Worm (Caenorhabditis elegans) whole organism, young adult: ENCODE measurements around the gene cdt-2.

Source experiments
- Y67H2A.10 ChIP-seq: fragments of 200-800 bp; sonication (Bioruptor generic); conservative IDR thresholded peaks from 2 replicates; pipeline ENCODE4 v1.3.6; 2022; ENCODE audit warnings: missing genetic modification reagents, missing genetic modification characterization, missing compliant biosample characterization
- ama-1 ChIP-seq, 3 experiments: fragments of 150-350 bp in 1 of 3; sonication (generic microtip) in 2 of 3; optimal IDR thresholded peaks; 2 replicates each; lab custom pipeline; 2014 to 2018; ENCODE audit warnings: missing biosample characterization in 2 of 3, missing genetic modification characterization in 2 of 3, missing genetic modification reagents in 2 of 3
- efl-1 ChIP-seq: fragments of 150-350 bp; optimal IDR thresholded peaks from 2 replicates; lab custom pipeline; 2014; ENCODE audit warnings: missing biosample characterization, missing genetic modification reagents, missing genetic modification characterization
- hmg-20 ChIP-seq: fragments of 200-800 bp; sonication (Bioruptor generic); IDR thresholded peaks from 2 replicates; pipeline ENCODE4 v1.3.6; 2022; ENCODE audit warnings: missing genetic modification reagents, missing genetic modification characterization, missing compliant biosample characterization
- lin-26 ChIP-seq: fragments of 200-800 bp; sonication (Bioruptor generic); IDR thresholded peaks from 2 replicates; pipeline ENCODE4 v1.3.6; 2022; ENCODE audit warnings: missing genetic modification reagents, missing genetic modification characterization, missing compliant biosample characterization
- lsl-1 ChIP-seq: fragments of 200-800 bp; sonication (Bioruptor generic); optimal IDR thresholded peaks from 2 replicates; lab custom pipeline; 2018; ENCODE audit warnings: mild to moderate bottlenecking, missing genetic modification characterization, moderate library complexity, missing compliant biosample characterization
- nhr-179 ChIP-seq: sonication (generic microtip); optimal IDR thresholded peaks from 2 replicates; lab custom pipeline; 2016; ENCODE audit warnings: mild to moderate bottlenecking, missing genetic modification characterization, missing compliant biosample characterization
- nhr-27 ChIP-seq: fragments of 200-800 bp; sonication (Bioruptor generic); optimal IDR thresholded peaks from 2 replicates; lab custom pipeline; 2018; ENCODE audit warnings: mild to moderate bottlenecking, missing genetic modification characterization, moderate library complexity, missing compliant biosample characterization
- nhr-80 ChIP-seq: sonication (generic microtip); optimal IDR thresholded peaks from 2 replicates; lab custom pipeline; 2016; ENCODE audit warnings: missing genetic modification characterization, missing compliant biosample characterization
- nhr-90 ChIP-seq: sonication (generic microtip); optimal IDR thresholded peaks from 2 replicates; lab custom pipeline; 2016; ENCODE audit warnings: missing genotype, mild to moderate bottlenecking, missing genetic modification characterization, missing compliant biosample characterization
- snpc-4 ChIP-seq, 5 experiments: fragments of 150-350 bp in 1 of 5; sonication (generic microtip) in 4 of 5; optimal IDR thresholded peaks; 2 replicates each; lab custom pipeline; 2014 to 2018; ENCODE audit warnings: missing genetic modification characterization in 5 of 5, missing biosample characterization in 3 of 5, antibody characterized with exemption in 2 of 5, mild to moderate bottlenecking in 2 of 5, missing compliant biosample characterization in 2 of 5, missing genotype in 2 of 5, moderate library complexity in 2 of 5, missing genetic modification reagents in 1 of 5
- tbp1 ChIP-seq: fragments of 200-800 bp; sonication (Bioruptor generic); optimal IDR thresholded peaks from 2 replicates; lab custom pipeline; 2018; ENCODE audit warnings: mild to moderate bottlenecking, missing genetic modification characterization, missing compliant biosample characterization
- unc-130 ChIP-seq: sonication (generic microtip); optimal IDR thresholded peaks from 2 replicates; lab custom pipeline; 2016; ENCODE audit warnings: missing genetic modification reagents, missing genetic modification characterization, missing compliant biosample characterization

- TF ChIP-seq efl-1 (GFP tag; lab: Kevin White, UChicago) (no peak), snpc-4 (GFP tag; optimal IDR thresholded peaks at IDR 0.05; lab: Kevin White, UChicago) (no peak), snpc-4 (tag; optimal IDR thresholded peaks at IDR 0.05; lab: Kevin White, UChicago) (peak in 1 of 4 experiments; percentile 59), nhr-90 (tag; lab: Kevin White, UChicago) (no peak), tbp1 (GFP tag; lab: Kevin White, UChicago) (peak; percentile 88), nhr-80 (tag; lab: Kevin White, UChicago) (peak; percentile 9), unc-130 (GFP tag; lab: Kevin White, UChicago) (no peak), nhr-27 (no peak), lsl-1 (GFP tag; lab: Kevin White, UChicago) (peak; percentile 17), Y67H2A.10 (GFP tag; lab: Robert Waterston, UW) (no peak), nhr-179 (tag; lab: Kevin White, UChicago) (no peak), ama-1 (optimal IDR thresholded peaks at IDR 0.05; lab: Kevin White, UChicago) (no peak), ama-1 (GFP tag; optimal IDR thresholded peaks at IDR 0.05; lab: Kevin White, UChicago) (no peak), hmg-20 (GFP tag; lab: Robert Waterston, UW) (no peak), lin-26 (peak; percentile 61; the same call in 1 of the 2 replicates)
These were observed 21.8 kb upstream of the cdt-2 start for ce11 chrV:15012542-15013301.
